Fruit fly (Drosophila melanogaster) whole organism, wandering third instar larva: ENCODE measurements around the gene CG31897.

ENCODE experiments used
- Abd-B ChIP-seq: fragments of >200 bp; optimal IDR thresholded peaks from 2 replicates; lab custom pipeline; 2017; ENCODE audit warnings: missing biosample characterization, missing genetic modification characterization
- CG9705 ChIP-seq: fragments of 200-800 bp; sonication (Bioruptor generic); optimal IDR thresholded peaks from 2 replicates; lab custom pipeline; 2018; ENCODE audit warnings: missing biosample characterization, mild to moderate bottlenecking, missing genetic modification characterization
- CrebA ChIP-seq: fragments of 200-800 bp; sonication (Bioruptor generic); optimal IDR thresholded peaks from 2 replicates; lab custom pipeline; 2016; ENCODE audit warnings: missing biosample characterization, mild to moderate bottlenecking, missing genetic modification characterization, borderline replicate concordance
- Dif ChIP-seq: fragments of 200-275, 200-300 bp; sonication (Bioruptor generic); optimal IDR thresholded peaks from 2 replicates; lab custom pipeline; 2018; ENCODE audit warnings: missing biosample characterization, missing genetic modification characterization; ENCODE audit not compliant: partially characterized antibody
- Hr83 ChIP-seq: fragments of 200-300 bp; sonication (Bioruptor generic); optimal IDR thresholded peaks from 2 replicates; lab custom pipeline; 2016; ENCODE audit warnings: missing biosample characterization, mild to moderate bottlenecking, missing genetic modification characterization, moderate library complexity; ENCODE audit not compliant: poor library complexity, severe bottlenecking
- N ChIP-seq: fragments of >200 bp; optimal IDR thresholded peaks from 2 replicates; lab custom pipeline; 2018; ENCODE audit warnings: missing biosample characterization, missing external identifiers, missing genetic modification characterization
- Sp1 ChIP-seq: fragments of 200-800 bp; sonication (Bioruptor generic); optimal IDR thresholded peaks from 3 replicates; lab custom pipeline; 2019; ENCODE audit warnings: missing biosample characterization, mild to moderate bottlenecking, missing genetic modification characterization, moderate library complexity
- Vsx2 ChIP-seq: fragments of 200-300, 225-300 bp; sonication (Bioruptor generic); optimal IDR thresholded peaks from 2 replicates; lab custom pipeline; 2018; ENCODE audit warnings: missing biosample characterization, missing genetic modification characterization; ENCODE audit not compliant: partially characterized antibody
- br ChIP-seq: fragments of 200-800 bp; sonication (Bioruptor generic); optimal IDR thresholded peaks from 2 replicates; lab custom pipeline; 2016; ENCODE audit warnings: missing biosample characterization, missing genetic modification characterization
- dsf ChIP-seq: sonication (Bioruptor generic); optimal IDR thresholded peaks from 2 replicates; lab custom pipeline; 2016; ENCODE audit warnings: missing biosample characterization, missing genetic modification characterization, borderline replicate concordance
- foxo ChIP-seq, 2 experiments: fragments of 200-800 bp; sonication (Bioruptor generic); optimal IDR thresholded peaks; 2 replicates in 1 of 2; 3 replicates in 1 of 2; lab custom pipeline; 2016 to 2017; ENCODE audit warnings: missing biosample characterization in 2 of 2, missing genetic modification characterization in 2 of 2
- fru ChIP-seq: fragments of 200-800 bp; sonication (Bioruptor generic); optimal IDR thresholded peaks from 3 replicates; lab custom pipeline; 2016; ENCODE audit warnings: missing biosample characterization, mild to moderate bottlenecking, missing genetic modification characterization
- h ChIP-seq: fragments of 200-800 bp; sonication (Bioruptor generic); optimal IDR thresholded peaks from 3 replicates; lab custom pipeline; 2016; ENCODE audit warnings: missing biosample characterization, mild to moderate bottlenecking, missing genetic modification characterization
- usp ChIP-seq: fragments of >200 bp; optimal IDR thresholded peaks from 2 replicates; lab custom pipeline; 2017; ENCODE audit warnings: missing biosample characterization, missing genetic modification characterization

dm6 chr2L:8485562-8485961, 43.3 kb downstream of the CG31897 start:
- TF ChIP-seq Dif (GFP tag; lab: Kevin White, UChicago) (no peak), fru (GFP tag; lab: Kevin White, UChicago) (no peak), Hr83 (GFP tag; lab: Kevin White, UChicago) (no peak), h (GFP tag; lab: Kevin White, UChicago) (no peak), N (no peak), dsf (GFP tag; lab: Kevin White, UChicago) (no peak), usp (GFP tag; lab: Kevin White, UChicago) (no peak), CrebA (GFP tag; lab: Kevin White, UChicago) (no peak), foxo (GFP tag; optimal IDR thresholded peaks at IDR 0.05; lab: Kevin White, UChicago) (no peak), br (GFP tag; lab: Kevin White, UChicago) (no peak), CG9705 (GFP tag; lab: Kevin White, UChicago) (no peak), Abd-B (no peak), Sp1 (GFP tag; lab: Kevin White, UChicago) (no peak), Vsx2 (GFP tag; lab: Kevin White, UChicago) (no peak)
